Worm (Caenorhabditis elegans): ENCODE results near the gene B0294.1.

B0294.1 gene

DNA sequence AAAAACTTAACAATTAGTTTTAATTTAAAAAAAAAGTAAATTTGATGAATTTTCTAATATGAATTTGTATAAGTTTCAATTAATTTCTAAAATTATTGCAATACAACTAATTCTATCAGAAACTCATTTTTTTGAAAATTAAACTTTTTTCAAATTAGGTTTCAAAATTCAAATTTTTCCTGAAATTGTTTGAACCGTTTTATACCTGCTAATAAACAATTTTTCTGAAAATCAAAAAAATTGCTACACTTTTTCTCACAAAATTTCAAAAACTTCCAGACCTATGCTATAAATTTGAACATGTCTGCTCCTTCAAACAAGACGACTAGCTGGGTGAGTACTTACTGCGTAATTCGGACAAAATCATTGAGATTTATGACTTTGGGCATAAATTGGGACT, 36.7 kb downstream of the B0294.1 start, which contains the start of gene T26C11.8:
TSS of gene T26C11.8 (plus strand) at position 301 of the 400 bp plus-strand sequence.
- TF ChIP-seq pes-1 (GFP tag; IDR thresholded peaks at IDR 0.05): no peak
- TF ChIP-seq ceh-36 (tag; optimal IDR thresholded peaks at IDR 0.05): no peak
- TF ChIP-seq F13C5.2 (tag; optimal IDR thresholded peaks at IDR 0.05): no peak
- TF ChIP-seq scrt-1 (GFP tag; IDR thresholded peaks at IDR 0.05): no peak
- TF ChIP-seq ceh-13 (GFP tag; optimal IDR thresholded peaks at IDR 0.05): no peak
- TF ChIP-seq tbx-37 (GFP tag; conservative IDR thresholded peaks at IDR 0.05): no peak
- TF ChIP-seq hnd-1 (tag; optimal IDR thresholded peaks at IDR 0.05): no peak
- no peak for TF ChIP-seq tra-4 (tag; optimal IDR thresholded peaks at IDR 0.05)

DNA sequence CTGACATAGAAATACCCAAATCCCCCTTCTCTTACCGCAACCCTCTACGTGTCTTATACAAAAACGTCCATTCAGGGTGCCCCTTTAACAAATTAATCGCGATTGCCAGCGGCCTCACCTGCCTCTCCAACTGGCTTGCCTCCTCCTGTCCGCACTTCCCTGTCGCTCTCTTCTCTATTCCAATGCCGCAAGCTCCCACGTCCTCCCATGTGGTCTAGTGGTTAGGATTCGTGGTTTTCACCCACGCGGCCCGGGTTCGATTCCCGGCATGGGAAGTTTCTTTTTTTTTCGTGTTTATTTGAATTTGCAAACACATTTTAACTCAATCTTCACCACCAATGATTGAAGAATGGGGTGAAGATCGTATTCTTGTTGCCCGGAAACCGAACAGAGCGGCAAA, 38.5 kb downstream of the B0294.1 start:
- TF ChIP-seq pes-1 (GFP tag; IDR thresholded peaks at IDR 0.05) (peak; percentile 91), tra-4 (tag; optimal IDR thresholded peaks at IDR 0.05) (peak; percentile 59), F13C5.2 (tag; optimal IDR thresholded peaks at IDR 0.05) (peak; percentile 87), hmbx-1 (tag; optimal IDR thresholded peaks at IDR 0.05) (no peak), tbx-37 (GFP tag; conservative IDR thresholded peaks at IDR 0.05) (peak; percentile 85), flt-1 (GFP tag; IDR thresholded peaks at IDR 0.05) (peak; percentile 89), ceh-36 (tag; optimal IDR thresholded peaks at IDR 0.05) (peak; percentile 73), aly-1 (tag; optimal IDR thresholded peaks at IDR 0.05) (peak; percentile 86), scrt-1 (GFP tag; IDR thresholded peaks at IDR 0.05) (peak; percentile 90), ceh-13 (GFP tag; optimal IDR thresholded peaks at IDR 0.05) (peak; percentile 73), B0310.2 (tag; optimal IDR thresholded peaks at IDR 0.05) (peak; percentile 63), hnd-1 (tag; optimal IDR thresholded peaks at IDR 0.05) (peak; percentile 57), tbx-11 (GFP tag; IDR thresholded peaks at IDR 0.05) (peak; percentile 88), sea-1 (GFP tag; conservative IDR thresholded peaks at IDR 0.05) (peak; percentile 91), ama-1 (optimal IDR thresholded peaks at IDR 0.05) (no peak), ets-7 (tag; optimal IDR thresholded peaks at IDR 0.05) (peak; percentile 79), hmg-4 (GFP tag; optimal IDR thresholded peaks at IDR 0.05) (peak; percentile 88)

DNA sequence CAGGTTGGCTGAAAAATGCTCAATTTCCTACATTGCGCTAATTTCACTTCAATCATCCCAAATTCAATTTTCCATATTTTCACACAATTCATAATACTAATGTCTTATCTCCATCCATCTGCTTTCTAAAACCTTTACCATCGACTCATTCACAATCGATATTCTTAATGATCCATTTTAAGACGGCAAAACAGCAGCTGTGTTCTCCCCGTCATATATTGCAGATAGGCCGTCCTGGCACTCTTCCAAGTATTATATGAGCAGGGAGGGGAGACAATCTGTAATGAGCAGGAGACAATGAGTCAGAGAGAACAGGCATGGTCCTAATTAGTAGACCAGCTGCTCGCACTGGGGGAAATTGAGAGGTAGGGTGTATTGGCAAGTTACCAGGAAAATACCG, 39.4 kb downstream of the B0294.1 start:
- TF ChIP-seq ceh-13 (GFP tag; optimal IDR thresholded peaks at IDR 0.05): no peak
- no peak for TF ChIP-seq aly-1 (tag; optimal IDR thresholded peaks at IDR 0.05)
- no peak for TF ChIP-seq pes-1 (GFP tag; IDR thresholded peaks at IDR 0.05)
- TF ChIP-seq scrt-1 (GFP tag; IDR thresholded peaks at IDR 0.05): no peak
- TF ChIP-seq B0310.2 (tag; optimal IDR thresholded peaks at IDR 0.05): no peak
- TF ChIP-seq tbx-37 (GFP tag; conservative IDR thresholded peaks at IDR 0.05): no peak
- no peak for TF ChIP-seq hmbx-1 (tag; optimal IDR thresholded peaks at IDR 0.05)
- no peak for TF ChIP-seq tra-4 (tag; optimal IDR thresholded peaks at IDR 0.05)
- no peak for TF ChIP-seq F13C5.2 (tag; optimal IDR thresholded peaks at IDR 0.05)
- TF ChIP-seq ceh-36 (tag; optimal IDR thresholded peaks at IDR 0.05): no peak

DNA sequence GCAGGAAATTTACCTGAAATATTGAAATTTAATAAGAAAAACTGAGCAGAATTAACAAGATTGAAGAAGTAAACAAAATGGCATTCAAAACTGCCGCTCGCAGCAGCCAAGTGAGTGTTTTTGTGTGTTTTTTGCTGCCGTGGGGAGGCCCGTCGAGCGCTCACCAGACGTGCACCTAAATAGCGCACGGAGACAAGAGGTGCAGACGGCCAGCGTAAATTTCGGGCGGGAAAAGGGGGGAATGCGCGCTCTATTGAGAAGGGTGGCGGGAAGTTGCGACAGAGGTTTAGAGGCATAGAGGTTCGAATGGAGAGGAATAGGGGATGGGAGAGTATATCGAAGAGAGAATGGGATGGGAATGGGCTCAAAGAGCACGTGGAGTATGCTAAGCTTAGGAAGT, 41.0 kb downstream of the B0294.1 start, which contains the start of gene ceh-39:
TSS of gene ceh-39 (minus strand) at position 13 of the 400 bp plus-strand sequence.
- TF ChIP-seq F13C5.2 (tag; optimal IDR thresholded peaks at IDR 0.05) (peak; percentile 33), ceh-13 (GFP tag; optimal IDR thresholded peaks at IDR 0.05) (no peak), tbx-37 (GFP tag; conservative IDR thresholded peaks at IDR 0.05) (no peak), ama-1 (optimal IDR thresholded peaks at IDR 0.05) (no peak), tra-4 (tag; optimal IDR thresholded peaks at IDR 0.05) (no peak), ets-7 (tag; optimal IDR thresholded peaks at IDR 0.05) (no peak), hmg-4 (GFP tag; optimal IDR thresholded peaks at IDR 0.05) (peak; percentile 76), hmbx-1 (tag; optimal IDR thresholded peaks at IDR 0.05) (no peak), ceh-36 (tag; optimal IDR thresholded peaks at IDR 0.05) (peak; percentile 29), B0310.2 (tag; optimal IDR thresholded peaks at IDR 0.05) (no peak), aly-1 (tag; optimal IDR thresholded peaks at IDR 0.05) (peak; percentile 41), hnd-1 (tag; optimal IDR thresholded peaks at IDR 0.05) (no peak), scrt-1 (GFP tag; IDR thresholded peaks at IDR 0.05) (no peak), tbx-11 (GFP tag; IDR thresholded peaks at IDR 0.05) (no peak), flt-1 (GFP tag; IDR thresholded peaks at IDR 0.05) (0 out of 2 replicates have a peak, but pooled peaks have one; percentile 10), pes-1 (GFP tag; IDR thresholded peaks at IDR 0.05) (no peak), sea-1 (GFP tag; conservative IDR thresholded peaks at IDR 0.05) (no peak; the same call in 1 of the 2 replicates)

DNA sequence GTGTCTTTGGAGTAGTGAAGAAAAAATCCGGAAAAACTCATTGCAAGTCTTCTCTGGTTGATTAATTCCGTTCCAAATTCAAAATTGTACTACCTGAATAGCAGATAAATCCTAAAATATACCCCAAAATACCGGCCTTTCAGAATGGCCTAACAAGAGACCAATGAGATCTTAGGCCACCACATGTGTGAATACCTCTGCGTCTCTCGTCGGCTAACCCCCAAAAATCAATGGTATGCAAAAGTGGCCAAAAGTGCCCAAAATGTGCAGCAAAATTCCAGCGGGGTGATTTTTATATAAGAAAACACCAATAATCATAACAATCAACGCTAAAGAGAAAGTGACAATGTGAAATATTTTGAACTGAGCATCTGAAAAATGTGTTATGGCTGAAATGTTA, 43.5 kb downstream of the B0294.1 start, which contains the start of gene T26C11.9:
TSS of gene T26C11.9 (minus strand) at position 254 of the 400 bp plus-strand sequence.
- TF ChIP-seq flt-1 (GFP tag; IDR thresholded peaks at IDR 0.05): no peak
- TF ChIP-seq pes-1 (GFP tag; IDR thresholded peaks at IDR 0.05): 0 out of 2 replicates have a peak, but pooled peaks have one; percentile 7

DNA sequence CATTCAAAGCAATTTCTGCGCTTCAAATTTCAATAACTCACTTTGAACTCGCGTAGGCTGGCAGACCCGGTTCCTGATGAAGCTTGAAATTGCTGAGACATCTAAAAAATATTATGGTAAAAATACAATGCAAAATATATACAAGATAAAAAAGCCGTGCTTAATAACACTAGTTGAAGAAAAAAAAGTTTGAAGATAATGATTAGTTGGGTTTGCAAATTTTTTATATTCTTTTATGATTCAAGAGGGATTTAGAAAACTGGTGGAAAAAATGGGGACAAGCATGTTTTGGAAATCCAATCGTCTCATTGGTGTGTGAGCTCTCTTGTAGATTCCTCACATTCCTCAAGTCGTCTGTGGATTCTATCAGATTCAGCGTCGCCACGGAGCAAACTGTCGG, 44.5 kb downstream of the B0294.1 start, which contains the start of gene ceh-21:
TSS of gene ceh-21 (minus strand) at position 101 of the 400 bp plus-strand sequence.
- TF ChIP-seq flt-1 (GFP tag; IDR thresholded peaks at IDR 0.05) (no peak), hnd-1 (tag; optimal IDR thresholded peaks at IDR 0.05) (no peak), aly-1 (tag; optimal IDR thresholded peaks at IDR 0.05) (no peak), ceh-36 (tag; optimal IDR thresholded peaks at IDR 0.05) (no peak), hmg-4 (GFP tag; optimal IDR thresholded peaks at IDR 0.05) (no peak), tbx-37 (GFP tag; conservative IDR thresholded peaks at IDR 0.05) (no peak), tra-4 (tag; optimal IDR thresholded peaks at IDR 0.05) (no peak), sea-1 (GFP tag; conservative IDR thresholded peaks at IDR 0.05) (no peak), F13C5.2 (tag; optimal IDR thresholded peaks at IDR 0.05) (no peak), B0310.2 (tag; optimal IDR thresholded peaks at IDR 0.05) (no peak), ceh-13 (GFP tag; optimal IDR thresholded peaks at IDR 0.05) (no peak), pes-1 (GFP tag; IDR thresholded peaks at IDR 0.05) (no peak), scrt-1 (GFP tag; IDR thresholded peaks at IDR 0.05) (no peak)

DNA sequence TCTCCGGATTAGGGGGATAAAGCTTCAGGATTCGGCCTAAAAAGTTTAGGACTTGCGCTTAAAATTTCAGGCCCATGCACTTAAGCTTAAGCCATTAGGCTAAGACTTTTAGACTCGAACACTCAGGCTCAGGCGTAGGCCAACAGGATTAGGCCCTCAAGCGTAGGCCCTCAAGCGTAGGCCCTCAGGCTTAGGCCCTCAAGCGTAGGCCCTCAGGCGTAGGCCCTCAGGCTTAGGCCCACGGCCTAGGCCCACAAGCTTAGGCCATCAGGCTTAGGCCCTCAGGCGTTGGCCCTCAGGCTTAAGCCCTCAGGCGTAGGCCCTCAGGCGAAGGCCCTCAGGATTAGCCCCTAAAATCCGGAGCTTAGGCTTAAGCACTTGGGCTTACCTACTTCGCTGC, 46.6 kb downstream of the B0294.1 start:
- TF ChIP-seq tra-4 (tag; optimal IDR thresholded peaks at IDR 0.05): no peak
- no peak for TF ChIP-seq ama-1 (optimal IDR thresholded peaks at IDR 0.05)
- TF ChIP-seq sea-1 (GFP tag; conservative IDR thresholded peaks at IDR 0.05): no peak
- no peak for TF ChIP-seq F13C5.2 (tag; optimal IDR thresholded peaks at IDR 0.05)
- TF ChIP-seq ets-7 (tag; optimal IDR thresholded peaks at IDR 0.05): no peak
- no peak for TF ChIP-seq tbx-37 (GFP tag; conservative IDR thresholded peaks at IDR 0.05)
- peak; percentile 31; the same call in 1 of the 2 replicates for TF ChIP-seq pes-1 (GFP tag; IDR thresholded peaks at IDR 0.05)
- TF ChIP-seq aly-1 (tag; optimal IDR thresholded peaks at IDR 0.05): no peak
- peak; percentile 79 for TF ChIP-seq ceh-36 (tag; optimal IDR thresholded peaks at IDR 0.05)

Measured in whole organism, early embryonic.